Worm (Caenorhabditis elegans) whole organism, late embryonic: Measurements from ENCODE around the gene phf-33.

ENCODE experiments used
- ama-1 ChIP-seq: fragments of 150-350 bp; optimal IDR thresholded peaks from 2 replicates; lab custom pipeline; 2014
- fkh-10 ChIP-seq: fragments of 150-350 bp; optimal IDR thresholded peaks from 2 replicates; lab custom pipeline; 2014; ENCODE audit warnings: missing biosample characterization, missing genetic modification reagents, missing genetic modification characterization
- pat-9 ChIP-seq: fragments of 200-800 bp; sonication (Bioruptor generic); optimal IDR thresholded peaks from 2 replicates; lab custom pipeline; 2018; ENCODE audit warnings: mild to moderate bottlenecking, missing genetic modification characterization, moderate library complexity, missing compliant biosample characterization

DNA sequence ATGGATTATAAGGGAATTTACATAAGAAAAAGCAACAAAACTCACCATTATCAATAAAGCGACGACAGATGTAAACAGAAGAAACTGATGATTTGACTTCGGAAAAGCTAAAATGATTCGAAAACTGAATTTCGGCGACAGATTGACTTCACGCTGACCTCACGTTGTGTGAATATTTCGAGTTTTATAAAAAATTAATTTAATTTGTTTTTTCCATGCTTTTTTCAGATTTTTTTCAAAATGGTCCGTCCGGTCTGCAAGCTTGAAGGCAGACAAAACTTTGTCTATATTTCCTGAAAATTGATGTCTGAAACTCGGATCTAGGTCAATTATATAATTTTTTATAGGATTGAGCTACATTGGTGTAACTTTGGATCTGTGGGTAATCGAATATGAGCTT lies 36.5 kb downstream of the phf-33 start, which contains the start of gene K08H2.5:
- TF ChIP-seq ama-1 (lab: Kevin White, UChicago) (no peak), fkh-10 (GFP tag; lab: Kevin White, UChicago) (no peak), pat-9 (no peak)
